Fruit fly (Drosophila melanogaster) S2 (cell line): ENCODE measurements around the gene RpL40.

Experiments
- CG8478 ChIP-seq: fragments of >200 bp; optimal IDR thresholded peaks from 2 replicates; lab custom pipeline; 2018
- CTCF ChIP-seq, 2 experiments: fragments of >200 bp; optimal IDR thresholded peaks; 2 replicates each; lab custom pipeline; 2018

DNA sequence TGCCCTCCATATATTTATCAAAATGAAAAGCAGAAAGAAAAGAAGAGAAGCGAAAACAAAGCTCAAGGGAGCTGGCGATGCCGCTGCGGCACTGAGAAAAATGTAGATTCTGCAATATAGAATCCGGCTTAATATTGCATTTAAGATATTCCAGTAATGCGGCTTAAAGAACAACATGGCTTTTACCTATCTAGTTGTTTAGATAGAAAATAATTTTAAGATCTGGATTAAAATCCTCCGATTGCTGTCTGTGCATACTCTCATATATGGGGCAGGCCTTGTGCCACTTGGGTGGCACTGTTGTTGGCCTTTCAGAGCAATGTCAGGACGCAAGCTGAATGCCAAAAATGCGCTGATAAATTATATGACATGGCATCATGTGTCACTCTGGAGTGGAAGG lies 27.4 kb downstream of the RpL40 start:
- TF ChIP-seq CG8478 (no peak), CTCF (optimal IDR thresholded peaks at IDR 0.05; lab: Kevin White, UChicago) (no peak)
